Fruit fly (Drosophila melanogaster) whole organism: Measurements from ENCODE around the gene Sym.

Source experiments
- CG8478 ChIP-seq: fragments of >200 bp; optimal IDR thresholded peaks from 2 replicates; lab custom pipeline; 2018; ENCODE audit warnings: inconsistent platforms
- EcR ChIP-seq, 2 experiments: fragments of >200 bp; optimal IDR thresholded peaks; 2 replicates each; lab custom pipeline; 2017; ENCODE audit warnings: missing biosample characterization in 2 of 2, missing genetic modification characterization in 2 of 2, missing genetic modification reagents in 2 of 2
- psq ChIP-seq: fragments of >200 bp; optimal IDR thresholded peaks from 2 replicates; lab custom pipeline; 2017
- usp ChIP-seq: fragments of >200 bp; optimal IDR thresholded peaks from 2 replicates; lab custom pipeline; 2017; ENCODE audit warnings: missing biosample characterization, missing genetic modification characterization, mixed read lengths

- TF ChIP-seq usp (GFP tag; lab: Kevin White, UChicago) = no peak
- TF ChIP-seq EcR (GFP tag; optimal IDR thresholded peaks at IDR 0.05; lab: Kevin White, UChicago) = no peak
- no peak for TF ChIP-seq CG8478 (lab: Kevin White, UChicago)
- TF ChIP-seq psq (lab: Kevin White, UChicago) = no peak
Measured at dm6 chr3R:5716755-5717309, 25.4 kb downstream of the Sym start, which contains the start of gene cas.
